Fruit fly (Drosophila melanogaster) whole organism: ENCODE measurements around the gene CG1213.

Experiments
- EcR ChIP-seq, 2 experiments: fragments of >200 bp; optimal IDR thresholded peaks; 2 replicates each; lab custom pipeline; 2017; ENCODE audit warnings: missing biosample characterization in 2 of 2, missing genetic modification characterization in 2 of 2, missing genetic modification reagents in 2 of 2
- pan ChIP-seq: fragments of >200 bp; optimal IDR thresholded peaks from 2 replicates; lab custom pipeline; 2017

DNA sequence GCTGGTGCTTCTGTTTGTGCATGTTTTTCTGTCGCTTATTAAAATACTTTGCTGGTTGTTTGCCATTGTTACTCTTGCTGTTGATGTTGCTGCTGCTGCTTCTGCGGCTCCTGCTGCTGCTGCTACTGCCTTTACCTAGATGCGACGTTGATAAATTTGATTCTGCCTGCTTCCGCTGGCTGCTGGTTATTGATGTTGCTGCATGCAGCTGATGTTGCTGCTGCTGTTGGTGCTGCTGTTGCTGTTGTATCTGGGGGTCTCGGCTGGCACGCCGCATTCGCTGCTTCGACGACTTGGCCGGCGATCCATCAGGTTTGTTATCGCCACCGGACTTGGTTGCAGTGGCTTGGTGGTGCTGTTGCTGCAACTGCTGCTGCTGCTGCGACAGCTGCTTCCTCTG is 36.4 kb downstream of the CG1213 start:
- TF ChIP-seq EcR (GFP tag; optimal IDR thresholded peaks at IDR 0.05; lab: Kevin White, UChicago) (no peak), pan (lab: Kevin White, UChicago) (no peak)
